Fruit fly (Drosophila melanogaster): Measurements from ENCODE around the gene ninaA.

Gene ninaA

dm6 chr2L:846167-846868 lies 30.8 kb upstream of the ninaA start:
- TF ChIP-seq NfI (GFP tag; optimal IDR thresholded peaks at IDR 0.05) (peak; percentile 61), sc (optimal IDR thresholded peaks at IDR 0.05) (no peak), sc (GFP tag; optimal IDR thresholded peaks at IDR 0.05) (peak; percentile 36), sisA (GFP tag; IDR thresholded peaks at IDR 0.05) (peak; percentile 67), dan (GFP tag; IDR thresholded peaks at IDR 0.05) (no peak), MESR4 (GFP tag; optimal IDR thresholded peaks at IDR 0.05) (no peak), Mad (GFP tag; optimal IDR thresholded peaks at IDR 0.05) (peak; percentile 42), Dll (GFP tag; IDR thresholded peaks at IDR 0.05; ENCODE audit: partially characterized antibody) (no peak), gro (GFP tag; optimal IDR thresholded peaks at IDR 0.05) (peak; percentile 32), CG10366 (GFP tag; IDR thresholded peaks at IDR 0.05) (no peak), CkIIα-i1 (GFP tag; IDR thresholded peaks at IDR 0.05) (no peak), ERR (GFP tag; optimal IDR thresholded peaks at IDR 0.05) (no peak), sug (tag; optimal IDR thresholded peaks at IDR 0.05) (no peak), Gug (GFP tag; IDR thresholded peaks at IDR 0.05) (peak; percentile 31; the same call in 2 of the 4 replicates), D19B (GFP tag; optimal IDR thresholded peaks at IDR 0.05) (no peak), CG11456 (GFP tag; IDR thresholded peaks at IDR 0.05) (no peak), CG12391 (tag; optimal IDR thresholded peaks at IDR 0.05) (peak; percentile 55), Gsc (GFP tag; IDR thresholded peaks at IDR 0.05) (no peak), hkb (optimal IDR thresholded peaks at IDR 0.05) (no peak), hkb (GFP tag; IDR thresholded peaks at IDR 0.05) (peak; percentile 31; the same call in 1 of the 2 replicates), Optix (GFP tag; IDR thresholded peaks at IDR 0.05) (peak; percentile 54; the same call in 1 of the 3 replicates), CG9932 (GFP tag; IDR thresholded peaks at IDR 0.05) (peak; percentile 48; the same call in 1 of the 2 replicates), ATbp (GFP tag; optimal IDR thresholded peaks at IDR 0.05) (peak; percentile 74), Dbx (GFP tag; IDR thresholded peaks at IDR 0.05) (no peak), chinmo (GFP tag; IDR thresholded peaks at IDR 0.05; ENCODE audit: partially characterized antibody) (no peak), vvl (GFP tag; IDR thresholded peaks at IDR 0.05) (peak; percentile 53; the same call in 1 of the 2 replicates), CG17829 (tag; optimal IDR thresholded peaks at IDR 0.05) (peak; percentile 60), Lhr (GFP tag; optimal IDR thresholded peaks at IDR 0.05) (no peak), knrl (GFP tag; IDR thresholded peaks at IDR 0.05; ENCODE audit: partially characterized antibody) (no peak), YL-1 (GFP tag; optimal IDR thresholded peaks at IDR 0.05) (no peak), lbe (GFP tag; optimal IDR thresholded peaks at IDR 0.05) (no peak), Atf-2 (GFP tag; optimal IDR thresholded peaks at IDR 0.05) (peak; percentile 42), CG6254 (GFP tag; optimal IDR thresholded peaks at IDR 0.05) (peak; percentile 44), hth (optimal IDR thresholded peaks at IDR 0.05) (no peak), CG13296 (GFP tag; optimal IDR thresholded peaks at IDR 0.05) (no peak), CG2116 (GFP tag; optimal IDR thresholded peaks at IDR 0.05) (peak; percentile 23), Nf-YB (GFP tag; optimal IDR thresholded peaks at IDR 0.05) (peak; percentile 21), NC2β (GFP tag; optimal IDR thresholded peaks at IDR 0.05) (peak; percentile 14), CG7357 (GFP tag; IDR thresholded peaks at IDR 0.05) (no peak; the same call in 2 of the 3 replicates), gt (GFP tag; IDR thresholded peaks at IDR 0.05) (no peak), Poxn (GFP tag; IDR thresholded peaks at IDR 0.05) (no peak), CG11696 (GFP tag; IDR thresholded peaks at IDR 0.05) (no peak), sna (GFP tag; IDR thresholded peaks at IDR 0.05; ENCODE audit: partially characterized antibody) (no peak), gsb (GFP tag; IDR thresholded peaks at IDR 0.05) (no peak), ind (GFP tag; optimal IDR thresholded peaks at IDR 0.05) (peak; percentile 70), Vsx1 (GFP tag; optimal IDR thresholded peaks at IDR 0.05) (peak; percentile 15), B-H2 (GFP tag; optimal IDR thresholded peaks at IDR 0.05) (no peak), CG8478 (optimal IDR thresholded peaks at IDR 0.05) (no peak), toy (GFP tag; IDR thresholded peaks at IDR 0.05) (no peak), CG4328 (GFP tag; optimal IDR thresholded peaks at IDR 0.05) (no peak), kni (GFP tag; optimal IDR thresholded peaks at IDR 0.05) (peak; percentile 88)

Data from whole organism, embryonic.